Fruit fly (Drosophila melanogaster) whole organism, embryonic: ENCODE results near the gene CG9747.

Source experiments
- Antp ChIP-seq: fragments of 200-800 bp; sonication (Bioruptor generic); optimal IDR thresholded peaks from 3 replicates; lab custom pipeline; 2016; ENCODE audit warnings: missing biosample characterization, missing genetic modification characterization
- CG10565 ChIP-seq: fragments of 200-800 bp; sonication (Bioruptor generic); optimal IDR thresholded peaks from 3 replicates; lab custom pipeline; 2016; ENCODE audit warnings: missing biosample characterization, mild to moderate bottlenecking, missing genetic modification characterization
- CG10959 ChIP-seq: fragments of 200-800 bp; sonication (Bioruptor generic); IDR thresholded peaks from 2 replicates; pipeline ENCODE4 v1.3.6; 2022; ENCODE audit warnings: missing biosample characterization, missing genetic modification characterization
- CG11398 ChIP-seq: fragments of 200-800 bp; sonication (Bioruptor generic); optimal IDR thresholded peaks from 2 replicates; lab custom pipeline; 2016; ENCODE audit warnings: missing biosample characterization, missing genetic modification characterization
- CG12236 ChIP-seq: fragments of 200-800 bp; sonication (Bioruptor generic); optimal IDR thresholded peaks from 2 replicates; lab custom pipeline; 2016; ENCODE audit warnings: missing biosample characterization, missing genetic modification characterization
- CG13894 ChIP-seq: fragments of 200-800 bp; sonication (Bioruptor generic); optimal IDR thresholded peaks from 3 replicates; lab custom pipeline; 2018; ENCODE audit warnings: missing biosample characterization, mild to moderate bottlenecking, missing genetic modification characterization, moderate library complexity
- CG14050 ChIP-seq: fragments of 200-800 bp; sonication (Bioruptor generic); IDR thresholded peaks from 3 replicates; pipeline ENCODE4 v1.3.6; 2022; ENCODE audit warnings: missing biosample characterization, missing genetic modification characterization
- CG17912 ChIP-seq: fragments of 200-800 bp; sonication (Bioruptor generic); optimal IDR thresholded peaks from 2 replicates; lab custom pipeline; 2018; ENCODE audit warnings: missing biosample characterization, mild to moderate bottlenecking, missing genetic modification characterization
- CG18011 ChIP-seq: fragments of 200-800 bp; sonication (Bioruptor generic); optimal IDR thresholded peaks from 2 replicates; lab custom pipeline; 2017; ENCODE audit warnings: missing biosample characterization, missing genetic modification characterization, mild to moderate bottlenecking, moderate library complexity, missing genotype
- CG30403 ChIP-seq: fragments of 200-800 bp; sonication (Bioruptor generic); optimal IDR thresholded peaks from 3 replicates; lab custom pipeline; 2016; ENCODE audit warnings: missing biosample characterization, missing genetic modification characterization
- CG31441 ChIP-seq: fragments of 200-800 bp; sonication (Bioruptor generic); IDR thresholded peaks from 2 replicates; pipeline ENCODE4 v1.3.6; 2022; ENCODE audit warnings: missing biosample characterization, missing genetic modification characterization
- CG34376 ChIP-seq: fragments of 200-800 bp; sonication (Bioruptor generic); optimal IDR thresholded peaks from 2 replicates; lab custom pipeline; 2018; ENCODE audit warnings: missing biosample characterization, mild to moderate bottlenecking, missing genetic modification characterization
- CG4282 ChIP-seq: fragments of 200-800 bp; sonication (Bioruptor generic); optimal IDR thresholded peaks from 2 replicates; lab custom pipeline; 2016; ENCODE audit warnings: missing biosample characterization, missing genetic modification characterization
- CG4707 ChIP-seq: fragments of 200-800 bp; sonication (Bioruptor generic); optimal IDR thresholded peaks from 2 replicates; lab custom pipeline; 2018; ENCODE audit warnings: missing biosample characterization, mild to moderate bottlenecking, missing genetic modification characterization, moderate library complexity
- CG6654 ChIP-seq: fragments of 200-800 bp; sonication (Bioruptor generic); optimal IDR thresholded peaks from 2 replicates; lab custom pipeline; 2017; ENCODE audit warnings: missing biosample characterization, mild to moderate bottlenecking, missing genetic modification characterization
- CG6791 ChIP-seq: fragments of 200-800 bp; sonication (Bioruptor generic); IDR thresholded peaks from 3 replicates; pipeline ENCODE4 v1.3.6; 2022; ENCODE audit warnings: missing biosample characterization, missing genetic modification characterization; ENCODE audit not compliant: partially characterized antibody
- CG7372 ChIP-seq: fragments of 200-800 bp; sonication (Bioruptor generic); IDR thresholded peaks from 2 replicates; pipeline ENCODE4 v1.3.6; 2022; ENCODE audit warnings: missing biosample characterization, missing genetic modification characterization
- CG7928 ChIP-seq: fragments of 200-800 bp; sonication (Bioruptor generic); optimal IDR thresholded peaks from 2 replicates; lab custom pipeline; 2017; ENCODE audit warnings: missing biosample characterization, mild to moderate bottlenecking, missing genetic modification characterization
- CG8359 ChIP-seq: fragments of 200-800 bp; sonication (Bioruptor generic); optimal IDR thresholded peaks from 2 replicates; lab custom pipeline; 2017; ENCODE audit warnings: missing biosample characterization, mild to moderate bottlenecking, missing genetic modification characterization, borderline replicate concordance
- CG9817 ChIP-seq: fragments of 200-800 bp; sonication (Bioruptor generic); optimal IDR thresholded peaks from 2 replicates; lab custom pipeline; 2018; ENCODE audit warnings: missing biosample characterization, mild to moderate bottlenecking, missing genetic modification characterization, moderate library complexity
- Camta ChIP-seq: fragments of 200-800 bp; sonication (Bioruptor generic); optimal IDR thresholded peaks from 2 replicates; lab custom pipeline; 2016; ENCODE audit warnings: missing biosample characterization, missing genetic modification characterization
- Chrac-16 ChIP-seq: fragments of 200-800 bp; sonication (Bioruptor generic); optimal IDR thresholded peaks from 3 replicates; lab custom pipeline; 2016; ENCODE audit warnings: missing biosample characterization, missing genetic modification characterization
- Dll ChIP-seq: fragments of 200-800 bp; sonication (Bioruptor generic); IDR thresholded peaks from 4 replicates; pipeline ENCODE4 v1.3.6; 2022; ENCODE audit warnings: missing biosample characterization, missing genetic modification characterization; ENCODE audit not compliant: partially characterized antibody
- Lpt ChIP-seq: fragments of >200 bp; optimal IDR thresholded peaks from 2 replicates; lab custom pipeline; 2018; ENCODE audit warnings: missing biosample characterization, missing genetic modification characterization
- Meics ChIP-seq: fragments of 200-800 bp; sonication (Bioruptor generic); optimal IDR thresholded peaks from 2 replicates; lab custom pipeline; 2017; ENCODE audit warnings: missing biosample characterization, mild to moderate bottlenecking, missing genetic modification characterization
- Myb ChIP-seq: fragments of 200-800 bp; sonication (Bioruptor generic); optimal IDR thresholded peaks from 2 replicates; lab custom pipeline; 2016; ENCODE audit warnings: missing biosample characterization, missing genetic modification characterization
- NfI ChIP-seq: fragments of 200-800 bp; sonication (Bioruptor generic); optimal IDR thresholded peaks from 3 replicates; lab custom pipeline; 2018; ENCODE audit warnings: missing biosample characterization, mild to moderate bottlenecking, missing genetic modification characterization, moderate library complexity
- Optix ChIP-seq: fragments of 200-800 bp; sonication (Bioruptor generic); IDR thresholded peaks from 3 replicates; pipeline ENCODE4 v1.3.6; 2022; ENCODE audit warnings: missing biosample characterization, missing genetic modification characterization
- Spps ChIP-seq: fragments of 200-800 bp; sonication (Bioruptor generic); optimal IDR thresholded peaks from 2 replicates; lab custom pipeline; 2018; ENCODE audit warnings: missing biosample characterization, mild to moderate bottlenecking, missing genetic modification characterization
- ato ChIP-seq: fragments of 200-800 bp; sonication (Bioruptor generic); IDR thresholded peaks from 2 replicates; pipeline ENCODE4 v1.3.6; 2022; ENCODE audit warnings: missing biosample characterization, missing genetic modification characterization; ENCODE audit not compliant: partially characterized antibody
- bbx ChIP-seq: fragments of 200-800 bp; sonication (Bioruptor generic); IDR thresholded peaks from 2 replicates; pipeline ENCODE4 v1.3.6; 2022; ENCODE audit warnings: missing biosample characterization, missing genetic modification characterization; ENCODE audit not compliant: partially characterized antibody
- cad ChIP-seq: fragments of >200 bp; optimal IDR thresholded peaks from 2 replicates; lab custom pipeline; 2017; ENCODE audit warnings: missing biosample characterization, missing genetic modification characterization
- ci ChIP-seq: fragments of 200-800 bp; sonication (Bioruptor generic); IDR thresholded peaks from 3 replicates; pipeline ENCODE4 v1.3.6; 2022; ENCODE audit warnings: missing biosample characterization, missing genetic modification characterization
- jumu ChIP-seq: fragments of 200-800 bp; sonication (Bioruptor generic); optimal IDR thresholded peaks from 3 replicates; lab custom pipeline; 2016; ENCODE audit warnings: missing biosample characterization, missing genetic modification characterization
- kay ChIP-seq: fragments of 200-800 bp; sonication (Bioruptor generic); optimal IDR thresholded peaks from 2 replicates; lab custom pipeline; 2016; ENCODE audit warnings: missing biosample characterization, missing genetic modification characterization
- lbe ChIP-seq: fragments of 200-800 bp; sonication (Bioruptor generic); optimal IDR thresholded peaks from 2 replicates; lab custom pipeline; 2016; ENCODE audit warnings: missing biosample characterization, mild to moderate bottlenecking, missing genetic modification characterization
- p53 ChIP-seq: fragments of 200-800 bp; sonication (Bioruptor generic); optimal IDR thresholded peaks from 2 replicates; lab custom pipeline; 2016; ENCODE audit warnings: missing biosample characterization, missing genetic modification characterization
- salm ChIP-seq: fragments of 200-800 bp; sonication (Bioruptor generic); optimal IDR thresholded peaks from 2 replicates; lab custom pipeline; 2018; ENCODE audit warnings: missing biosample characterization, mild to moderate bottlenecking, missing genetic modification characterization
- scrt ChIP-seq: fragments of 200-800 bp; sonication (Bioruptor generic); optimal IDR thresholded peaks from 2 replicates; lab custom pipeline; 2018; ENCODE audit warnings: missing biosample characterization, mild to moderate bottlenecking, missing genetic modification characterization, moderate library complexity
- seq ChIP-seq: fragments of 200-800 bp; sonication (Bioruptor generic); IDR thresholded peaks from 2 replicates; pipeline ENCODE4 v1.3.6; 2022; ENCODE audit warnings: missing biosample characterization, missing genetic modification characterization
- slbo ChIP-seq: fragments of 200-800 bp; sonication (Bioruptor generic); IDR thresholded peaks from 2 replicates; pipeline ENCODE4 v1.3.6; 2022; ENCODE audit warnings: missing biosample characterization, missing genetic modification characterization
- sna ChIP-seq: fragments of 200-800 bp; sonication (Bioruptor generic); IDR thresholded peaks from 2 replicates; pipeline ENCODE4 v1.3.6; 2022; ENCODE audit warnings: missing biosample characterization, missing genetic modification characterization; ENCODE audit not compliant: partially characterized antibody
- stwl ChIP-seq: fragments of 200-800 bp; sonication (Bioruptor generic); optimal IDR thresholded peaks from 3 replicates; lab custom pipeline; 2018; ENCODE audit warnings: missing biosample characterization, mild to moderate bottlenecking, missing genetic modification characterization, moderate library complexity
- tap ChIP-seq: fragments of 200-800 bp; optimal IDR thresholded peaks from 3 replicates; lab custom pipeline; 2019; ENCODE audit warnings: missing biosample characterization, mild to moderate bottlenecking, missing genetic modification characterization, moderate library complexity
- toy ChIP-seq: fragments of 200-800 bp; sonication (Bioruptor generic); IDR thresholded peaks from 2 replicates; pipeline ENCODE4 v1.3.6; 2022; ENCODE audit warnings: missing biosample characterization, missing genetic modification characterization
- ttk ChIP-seq: fragments of 200-800 bp; sonication (Bioruptor generic); IDR thresholded peaks from 2 replicates; pipeline ENCODE4 v2.1.2; 2022; ENCODE audit warnings: missing biosample characterization, missing genetic modification characterization
- vfl ChIP-seq: fragments of 200-800 bp; sonication (Bioruptor generic); optimal IDR thresholded peaks from 2 replicates; lab custom pipeline; 2016; ENCODE audit warnings: missing biosample characterization, missing genetic modification characterization
- z ChIP-seq: fragments of 200-800 bp; sonication (Bioruptor generic); IDR thresholded peaks from 3 replicates; pipeline ENCODE4 v1.3.6; 2022; ENCODE audit warnings: missing biosample characterization, missing genetic modification characterization
- zen2 ChIP-seq: fragments of 200-800 bp; sonication (Bioruptor generic); IDR thresholded peaks from 3 replicates; pipeline ENCODE4 v1.3.6; 2022; ENCODE audit warnings: missing biosample characterization, missing genetic modification characterization; ENCODE audit not compliant: partially characterized antibody
- zf30C ChIP-seq: fragments of 200-800 bp; sonication (Bioruptor generic); optimal IDR thresholded peaks from 3 replicates; lab custom pipeline; 2018; ENCODE audit warnings: missing biosample characterization, mild to moderate bottlenecking, missing genetic modification characterization

The CG9747 gene

DNA sequence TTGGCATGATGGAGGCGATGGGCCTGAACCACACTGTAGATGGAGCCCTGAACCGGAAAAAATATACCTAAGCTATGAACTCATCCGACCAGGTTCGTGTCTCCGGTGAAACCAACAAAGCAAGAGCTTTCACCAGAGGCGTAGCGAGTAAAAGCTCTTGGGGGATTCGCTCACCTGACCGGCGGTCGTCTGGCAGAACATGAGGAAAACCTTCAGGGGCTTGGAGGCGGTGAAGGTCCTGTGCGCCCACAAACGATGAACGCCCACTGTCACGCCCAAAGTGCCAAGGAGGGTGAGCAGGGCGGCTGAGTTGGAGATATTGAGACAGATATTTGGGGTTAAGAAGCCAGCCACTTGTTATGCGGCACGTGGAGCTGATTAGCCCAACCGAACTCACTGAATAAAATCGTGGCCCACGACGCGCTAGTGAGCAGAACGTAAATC, 4.6 kb upstream of the CG9747 start (continued):
- TF ChIP-seq ato (GFP tag; lab: Robert Waterston, UW) (0 out of 2 replicates have a peak, but pooled peaks have one; percentile 10), bbx (GFP tag; lab: Robert Waterston, UW) (no peak), Optix (no peak), CG13894 (peak; percentile 1), CG6654 (GFP tag; lab: Kevin White, UChicago) (no peak), toy (0 out of 2 replicates have a peak, but pooled peaks have one; percentile 27), vfl (GFP tag; lab: Kevin White, UChicago) (no peak), seq (GFP tag; lab: Robert Waterston, UW) (peak; percentile 45; the same call in 1 of the 2 replicates), jumu (GFP tag; lab: Kevin White, UChicago) (no peak), sna (GFP tag; lab: Robert Waterston, UW) (no peak), Camta (GFP tag; lab: Kevin White, UChicago) (no peak), CG7928 (GFP tag; lab: Kevin White, UChicago) (peak; percentile 93), kay (no peak), CG10565 (no peak), CG12236 (GFP tag; lab: Kevin White, UChicago) (no peak), ttk (GFP tag; lab: Robert Waterston, UW) (0 out of 2 replicates have a peak, but pooled peaks have one; percentile 20), stwl (tag; lab: Kevin White, UChicago) (no peak), zf30C (no peak), ci (GFP tag; lab: Robert Waterston, UW) (peak; percentile 55; the same call in 1 of the 3 replicates), salm (tag; lab: Kevin White, UChicago) (no peak), CG18011 (no peak), zen2 (GFP tag; lab: Robert Waterston, UW) (no peak), Chrac-16 (GFP tag; lab: Kevin White, UChicago) (peak; percentile 30), Spps (tag; lab: Kevin White, UChicago) (no peak), z (GFP tag; lab: Robert Waterston, UW) (no peak), CG31441 (GFP tag; lab: Robert Waterston, UW) (no peak), CG9817 (peak; percentile 46), p53 (GFP tag; lab: Kevin White, UChicago) (no peak), CG4282 (no peak), CG8359 (no peak), lbe (GFP tag; lab: Kevin White, UChicago) (no peak), Lpt (no peak), cad (GFP tag; lab: Kevin White, UChicago) (no peak), Myb (GFP tag; lab: Kevin White, UChicago) (peak; percentile 42), CG30403 (GFP tag; lab: Kevin White, UChicago) (peak; percentile 36), CG11398 (GFP tag; lab: Kevin White, UChicago) (peak; percentile 16), CG4707 (GFP tag; lab: Kevin White, UChicago) (no peak), Antp (GFP tag; lab: Kevin White, UChicago) (peak; percentile 47), Meics (GFP tag; lab: Kevin White, UChicago) (peak; percentile 62), CG7372 (GFP tag; lab: Robert Waterston, UW) (peak; percentile 18; the same call in 1 of the 2 replicates), CG6791 (GFP tag; lab: Robert Waterston, UW) (0 out of 3 replicates have a peak, but pooled peaks have one; percentile 35), CG34376 (GFP tag; lab: Kevin White, UChicago) (peak; percentile 31), slbo (GFP tag; lab: Robert Waterston, UW) (peak; percentile 83), NfI (GFP tag; lab: Kevin White, UChicago) (peak; percentile 16), CG10959 (GFP tag; lab: Robert Waterston, UW) (no peak), CG14050 (peak; percentile 50; the same call in 1 of the 3 replicates), Dll (GFP tag; lab: Robert Waterston, UW) (no peak), CG17912 (GFP tag; lab: Kevin White, UChicago) (no peak), scrt (peak; percentile 36), tap (tag; lab: Kevin White, UChicago) (no peak)
